Fruit fly (Drosophila melanogaster): Measurements from ENCODE around the gene CG33647.

DNA sequence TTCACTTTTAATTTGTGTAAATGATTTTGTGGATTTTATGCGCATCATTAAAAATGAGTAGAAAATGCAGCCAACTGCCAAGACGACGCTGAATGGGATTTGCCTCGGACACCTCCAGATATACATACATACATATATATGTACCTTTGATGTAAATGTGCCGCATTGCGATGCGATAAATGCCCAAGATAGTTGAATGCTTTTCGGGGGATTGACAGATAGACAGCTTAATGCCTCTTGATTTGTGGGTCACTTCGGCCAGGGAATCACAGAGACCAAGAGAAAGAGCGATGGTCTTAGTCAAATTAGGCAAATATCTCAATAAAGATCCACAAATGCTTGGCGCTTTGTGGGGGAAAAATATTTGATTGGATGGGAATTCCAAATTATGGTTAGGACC lies 37.4 kb upstream of the CG33647 start:
- no peak for TF ChIP-seq CTCF (optimal IDR thresholded peaks at IDR 0.05)
- no peak for TF ChIP-seq CG8478 (optimal IDR thresholded peaks at IDR 0.05)
